Fruit fly (Drosophila melanogaster): ENCODE results near the gene Pcp.

The Pcp gene

DNA sequence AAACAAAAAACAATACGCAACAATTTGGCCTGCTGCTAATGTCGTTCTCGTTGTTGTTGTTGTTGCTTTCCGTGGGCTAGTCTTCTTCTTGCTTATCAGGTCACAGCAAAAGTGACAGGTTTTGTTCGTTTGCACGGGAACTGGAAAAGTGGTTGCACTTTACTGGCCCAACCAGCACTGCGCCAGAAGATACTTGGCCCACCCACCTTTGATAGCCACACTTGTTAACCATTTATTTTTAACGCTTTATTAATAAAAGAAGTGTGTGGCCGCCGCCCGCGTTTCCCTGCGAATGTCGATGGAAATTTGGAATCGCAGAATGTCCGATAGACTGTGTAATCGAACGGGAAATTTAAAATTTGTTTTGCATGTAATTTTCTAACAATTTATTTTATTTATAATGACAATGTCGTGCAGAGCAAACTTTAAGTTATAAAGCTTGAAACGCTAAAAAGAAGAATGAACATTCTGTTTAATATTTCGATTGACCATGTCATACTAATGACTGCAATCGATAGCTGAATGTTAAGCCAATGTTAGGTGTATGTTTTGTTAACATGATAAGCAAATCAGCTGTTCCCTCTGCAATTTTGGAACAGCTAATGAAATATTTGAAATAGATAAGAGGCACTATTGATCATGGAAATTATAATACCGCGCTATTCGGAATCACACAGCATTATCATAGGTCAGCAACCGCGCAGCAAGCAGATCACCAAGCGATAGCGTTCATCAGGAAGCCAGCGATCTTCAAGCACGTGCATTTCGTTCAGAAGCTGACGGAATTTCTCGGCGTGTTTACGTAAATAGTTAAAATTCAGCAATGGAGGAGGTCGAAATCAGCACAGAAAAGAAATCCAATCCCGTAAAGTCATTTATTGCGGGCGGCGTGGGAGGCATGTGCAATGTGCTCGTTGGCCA lies 5.8 kb downstream of the Pcp start, which contains the start of the genes CG31908 and MME1:
Gene CG31908 (minus strand): TSS at position 402 of the 921 bp plus-strand sequence.
Gene MME1 (plus strand): TSS at position 539 of the 921 bp plus-strand sequence.
- TF ChIP-seq CG6854 (GFP tag; optimal IDR thresholded peaks at IDR 0.05) (no peak), Sox14 (GFP tag; optimal IDR thresholded peaks at IDR 0.05) (peak; percentile 52), CG8119 (GFP tag; IDR thresholded peaks at IDR 0.05) (no peak; the same call in 2 of the 3 replicates), svp (GFP tag) (peak; percentile 81), Gug (GFP tag; IDR thresholded peaks at IDR 0.05) (no peak), fkh (GFP tag; optimal IDR thresholded peaks at IDR 0.05) (no peak), Met (GFP tag; optimal IDR thresholded peaks at IDR 0.05) (peak; percentile 58), dac (GFP tag; optimal IDR thresholded peaks at IDR 0.05) (no peak), CG11294 (GFP tag; IDR thresholded peaks at IDR 0.05) (no peak), CG6276 (GFP tag; optimal IDR thresholded peaks at IDR 0.05) (no peak), Hr39 (GFP tag; optimal IDR thresholded peaks at IDR 0.05) (peak; percentile 44), Hr38 (GFP tag; optimal IDR thresholded peaks at IDR 0.05) (no peak), Sox15 (GFP tag; optimal IDR thresholded peaks at IDR 0.05) (no peak), cyc (GFP tag; optimal IDR thresholded peaks at IDR 0.05) (peak; percentile 25), Eip75B (GFP tag; optimal IDR thresholded peaks at IDR 0.05) (peak; percentile 47), CG10631 (GFP tag; optimal IDR thresholded peaks at IDR 0.05) (peak; percentile 29), CG32006 (GFP tag; optimal IDR thresholded peaks at IDR 0.05) (no peak), CG1621 (tag; optimal IDR thresholded peaks at IDR 0.05) (no peak), esn (GFP tag; optimal IDR thresholded peaks at IDR 0.05) (peak; percentile 68), Hr4 (GFP tag; optimal IDR thresholded peaks at IDR 0.05) (peak; percentile 37), CG6163 (GFP tag; IDR thresholded peaks at IDR 0.05) (no peak), topi (GFP tag; optimal IDR thresholded peaks at IDR 0.05) (peak; percentile 43), lz (GFP tag; optimal IDR thresholded peaks at IDR 0.05) (peak; percentile 38), CG8319 (GFP tag; optimal IDR thresholded peaks at IDR 0.05) (peak; percentile 10), dsx (GFP tag; optimal IDR thresholded peaks at IDR 0.05; ENCODE audit: poor library complexity, severe bottlenecking) (no peak), salr (GFP tag; optimal IDR thresholded peaks at IDR 0.05) (no peak), Lpt (GFP tag; optimal IDR thresholded peaks at IDR 0.05) (no peak), net (GFP tag; optimal IDR thresholded peaks at IDR 0.05) (no peak), CG6808 (GFP tag; optimal IDR thresholded peaks at IDR 0.05) (no peak), CG10669 (GFP tag; optimal IDR thresholded peaks at IDR 0.05) (no peak), CG15336 (GFP tag; IDR thresholded peaks at IDR 0.05) (no peak), fd85E (GFP tag; optimal IDR thresholded peaks at IDR 0.05) (no peak), OdsH (GFP tag; optimal IDR thresholded peaks at IDR 0.05) (peak; percentile 27), CG3032 (tag; optimal IDR thresholded peaks at IDR 0.05) (peak; percentile 5), Eip78C (GFP tag) (peak; percentile 73), Smox (GFP tag; optimal IDR thresholded peaks at IDR 0.05) (peak; percentile 24), Sox102F (GFP tag; optimal IDR thresholded peaks at IDR 0.05) (no peak), ss (GFP tag; optimal IDR thresholded peaks at IDR 0.05) (no peak), vri (GFP tag; optimal IDR thresholded peaks at IDR 0.05) (peak; percentile 27), eg (GFP tag; IDR thresholded peaks at IDR 0.05) (no peak), CG9139 (GFP tag; optimal IDR thresholded peaks at IDR 0.05) (no peak), spab (GFP tag; optimal IDR thresholded peaks at IDR 0.05) (no peak), CG8632 (GFP tag; optimal IDR thresholded peaks at IDR 0.05) (peak; percentile 1), Eip93F (GFP tag; optimal IDR thresholded peaks at IDR 0.05) (no peak), CG6792 (GFP tag; optimal IDR thresholded peaks at IDR 0.05) (peak; percentile 14), CG34406 (GFP tag; optimal IDR thresholded peaks at IDR 0.05) (peak; percentile 12), CG11902 (GFP tag; optimal IDR thresholded peaks at IDR 0.05) (no peak), CG11762 (GFP tag; optimal IDR thresholded peaks at IDR 0.05; ENCODE audit: insufficient read depth) (no peak), CG31627 (GFP tag; optimal IDR thresholded peaks at IDR 0.05) (peak; percentile 36), pdm3 (GFP tag; optimal IDR thresholded peaks at IDR 0.05) (peak; percentile 28), CG16779 (tag; optimal IDR thresholded peaks at IDR 0.05) (no peak)
